Worm (Caenorhabditis elegans): ENCODE data around the gene C16D2.3.

The C16D2.3 gene

ce11 chrII:9128132-9128531 is 9.8 kb upstream of the C16D2.3 start (continued):
- TF ChIP-seq ctbp-1 (GFP tag; IDR thresholded peaks at IDR 0.05) (0 out of 2 replicates have a peak, but pooled peaks have one; percentile 19), nhr-41 (GFP tag; IDR thresholded peaks at IDR 0.05) (0 out of 2 replicates have a peak, but pooled peaks have one; percentile 6), nhr-10 (tag; optimal IDR thresholded peaks at IDR 0.05) (peak; percentile 42), unc-62 (GFP tag; optimal IDR thresholded peaks at IDR 0.05 in 1 of 2) (peak in 1 of 2 experiments; percentile 45), unc-62 (tag; optimal IDR thresholded peaks at IDR 0.05) (no peak), saeg-2 (GFP tag; IDR thresholded peaks at IDR 0.05) (no peak), lin-38 (GFP tag; IDR thresholded peaks at IDR 0.05) (peak; percentile 26; the same call in 1 of the 2 replicates), hlh-30 (tag; optimal IDR thresholded peaks at IDR 0.05; ENCODE audit: insufficient read depth) (peak; percentile 47), hif-1 (tag; optimal IDR thresholded peaks at IDR 0.05) (peak in 1 of 2 experiments; percentile 11), php-3 (GFP tag; IDR thresholded peaks at IDR 0.05) (0 out of 2 replicates have a peak, but pooled peaks have one; percentile 12), daf-19 (GFP tag; conservative IDR thresholded peaks at IDR 0.05) (no peak), spr-1 (tag; optimal IDR thresholded peaks at IDR 0.05) (peak; percentile 32)

ce11 chrII:9130339-9130738 is 7.6 kb upstream of the C16D2.3 start:
- no peak for TF ChIP-seq zfp-2 (tag; optimal IDR thresholded peaks at IDR 0.05)
- no peak for TF ChIP-seq ces-1 (GFP tag; optimal IDR thresholded peaks at IDR 0.05)
- TF ChIP-seq zip-11 (GFP tag; IDR thresholded peaks at IDR 0.05) = no peak
- peak; percentile 11 for TF ChIP-seq mxl-3 (GFP tag; optimal IDR thresholded peaks at IDR 0.05)
- no peak for TF ChIP-seq tra-1 (GFP tag; IDR thresholded peaks at IDR 0.05)
- TF ChIP-seq lsy-2 (tag; optimal IDR thresholded peaks at IDR 0.05) = peak in 1 of 2 experiments; percentile 3

- TF ChIP-seq dmd-6 (GFP tag; IDR thresholded peaks at IDR 0.05) (no peak), jun-1 (tag; optimal IDR thresholded peaks at IDR 0.05) (peak; percentile 75)
Measured at ce11 chrII:9131363-9131762, 6.5 kb upstream of the C16D2.3 start, which contains the start of gene C16D2.1. Gene C16D2.1 (plus strand): TSS chrII:9131663.

ce11 chrII:9132338-9132737 is 5.6 kb upstream of the C16D2.3 start:
- TF ChIP-seq mep-1 (tag; optimal IDR thresholded peaks at IDR 0.05) (peak; percentile 48), dpl-1 (GFP tag; optimal IDR thresholded peaks at IDR 0.05) (no peak), nhr-77 (tag; optimal IDR thresholded peaks at IDR 0.05) (no peak), F37D6.2 (tag; optimal IDR thresholded peaks at IDR 0.05) (no peak), F49E8.2 (tag; optimal IDR thresholded peaks at IDR 0.05; ENCODE audit: borderline replicate concordance) (no peak), Y75B8A.6 (GFP tag; IDR thresholded peaks at IDR 0.05) (no peak), ces-1 (GFP tag; optimal IDR thresholded peaks at IDR 0.05) (no peak), nhr-111 (GFP tag; optimal IDR thresholded peaks at IDR 0.05) (no peak), madf-9 (GFP tag; conservative IDR thresholded peaks at IDR 0.05) (no peak), php-3 (GFP tag; IDR thresholded peaks at IDR 0.05) (no peak), T26A8.4 (GFP tag; IDR thresholded peaks at IDR 0.05) (no peak; the same call in 1 of the 2 replicates), egl-43 (GFP tag; IDR thresholded peaks at IDR 0.05) (no peak), Y5F2A.4 (GFP tag; optimal IDR thresholded peaks at IDR 0.05) (peak; percentile 18), jun-1 (tag; optimal IDR thresholded peaks at IDR 0.05) (peak; percentile 92)

- no peak for TF ChIP-seq nhr-42 (GFP tag; IDR thresholded peaks at IDR 0.05)
- no peak for TF ChIP-seq F26F4.8 (GFP tag; conservative IDR thresholded peaks at IDR 0.05)
- no peak for TF ChIP-seq lin-15B (tag; optimal IDR thresholded peaks at IDR 0.05)
- no peak for TF ChIP-seq mdl-1 (tag; optimal IDR thresholded peaks at IDR 0.05)
- no peak for TF ChIP-seq Y48G9A.11 (GFP tag; IDR thresholded peaks at IDR 0.05)
- no peak for TF ChIP-seq lir-3 (tag; optimal IDR thresholded peaks at IDR 0.05)
- TF ChIP-seq ces-1 (GFP tag; optimal IDR thresholded peaks at IDR 0.05) = no peak
- no peak for TF ChIP-seq zip-11 (GFP tag; IDR thresholded peaks at IDR 0.05)
- TF ChIP-seq ama-1 (optimal IDR thresholded peaks at IDR 0.05) = no peak
- TF ChIP-seq daf-8 (GFP tag; IDR thresholded peaks at IDR 0.05) = no peak
Measured at ce11 chrII:9135878-9136277, 2.0 kb upstream of the C16D2.3 start, which contains the start of gene nlp-78. Gene nlp-78 (plus strand): TSS chrII:9136178.
